Fruit fly (Drosophila melanogaster) whole organism, wandering third instar larva: ENCODE measurements around the gene firl.

Experiments
- Abd-B ChIP-seq: fragments of >200 bp; optimal IDR thresholded peaks from 2 replicates; lab custom pipeline; 2017; ENCODE audit warnings: missing biosample characterization, missing genetic modification characterization
- CG32264 ChIP-seq: fragments of 200-800 bp; sonication (Bioruptor generic); optimal IDR thresholded peaks from 2 replicates; lab custom pipeline; 2016; ENCODE audit warnings: missing biosample characterization, missing genetic modification characterization
- CG9705 ChIP-seq: fragments of 200-800 bp; sonication (Bioruptor generic); optimal IDR thresholded peaks from 2 replicates; lab custom pipeline; 2018; ENCODE audit warnings: missing biosample characterization, mild to moderate bottlenecking, missing genetic modification characterization
- CrebA ChIP-seq: fragments of 200-800 bp; sonication (Bioruptor generic); optimal IDR thresholded peaks from 2 replicates; lab custom pipeline; 2016; ENCODE audit warnings: missing biosample characterization, mild to moderate bottlenecking, missing genetic modification characterization, borderline replicate concordance
- Dfd ChIP-seq: fragments of >200 bp; optimal IDR thresholded peaks from 2 replicates; lab custom pipeline; 2017; ENCODE audit warnings: missing biosample characterization, missing genetic modification characterization
- Dif ChIP-seq: fragments of 200-275, 200-300 bp; sonication (Bioruptor generic); optimal IDR thresholded peaks from 2 replicates; lab custom pipeline; 2018; ENCODE audit warnings: missing biosample characterization, missing genetic modification characterization; ENCODE audit not compliant: partially characterized antibody
- GATAd ChIP-seq: sonication (Bioruptor generic); optimal IDR thresholded peaks from 2 replicates; lab custom pipeline; 2016; ENCODE audit warnings: missing biosample characterization, missing genetic modification characterization
- HLH106 ChIP-seq: fragments of 200-800 bp; optimal IDR thresholded peaks from 3 replicates; lab custom pipeline; 2019; ENCODE audit warnings: missing biosample characterization, mild to moderate bottlenecking, missing genetic modification characterization, moderate library complexity
- Hnf4 ChIP-seq: fragments of 200-800 bp; sonication (Bioruptor generic); optimal IDR thresholded peaks from 2 replicates; lab custom pipeline; 2016; ENCODE audit warnings: missing biosample characterization, mild to moderate bottlenecking, missing genetic modification characterization
- Hr78 ChIP-seq: fragments of >200 bp; optimal IDR thresholded peaks from 2 replicates; lab custom pipeline; 2017; ENCODE audit warnings: missing biosample characterization, missing genetic modification characterization
- Hr83 ChIP-seq: fragments of 200-300 bp; sonication (Bioruptor generic); optimal IDR thresholded peaks from 2 replicates; lab custom pipeline; 2016; ENCODE audit warnings: missing biosample characterization, mild to moderate bottlenecking, missing genetic modification characterization, moderate library complexity; ENCODE audit not compliant: poor library complexity, severe bottlenecking
- Jra ChIP-seq: sonication (Bioruptor generic); optimal IDR thresholded peaks from 2 replicates; lab custom pipeline; 2016; ENCODE audit warnings: missing biosample characterization, missing genetic modification characterization
- Mio ChIP-seq: sonication (Bioruptor generic); optimal IDR thresholded peaks from 2 replicates; lab custom pipeline; 2016; ENCODE audit warnings: missing biosample characterization, missing genetic modification characterization
- Myc ChIP-seq: fragments of >200 bp; optimal IDR thresholded peaks from 2 replicates; lab custom pipeline; 2017
- N ChIP-seq: fragments of >200 bp; optimal IDR thresholded peaks from 2 replicates; lab custom pipeline; 2018; ENCODE audit warnings: missing biosample characterization, missing external identifiers, missing genetic modification characterization
- OdsH ChIP-seq: fragments of 200-800 bp; sonication (Bioruptor generic); optimal IDR thresholded peaks from 2 replicates; lab custom pipeline; 2016; ENCODE audit warnings: missing biosample characterization, mild to moderate bottlenecking, missing genetic modification characterization
- Rel ChIP-seq, 2 experiments: fragments of 200-800 bp; sonication (Bioruptor generic) in 1 of 2; optimal IDR thresholded peaks; 2 replicates in 1 of 2; 3 replicates in 1 of 2; lab custom pipeline; 2016 to 2019; ENCODE audit warnings: mild to moderate bottlenecking in 2 of 2, missing biosample characterization in 2 of 2, missing genetic modification characterization in 2 of 2, moderate library complexity in 1 of 2
- Sp1 ChIP-seq: fragments of 200-800 bp; sonication (Bioruptor generic); optimal IDR thresholded peaks from 3 replicates; lab custom pipeline; 2019; ENCODE audit warnings: missing biosample characterization, mild to moderate bottlenecking, missing genetic modification characterization, moderate library complexity
- Vsx2 ChIP-seq: fragments of 200-300, 225-300 bp; sonication (Bioruptor generic); optimal IDR thresholded peaks from 2 replicates; lab custom pipeline; 2018; ENCODE audit warnings: missing biosample characterization, missing genetic modification characterization; ENCODE audit not compliant: partially characterized antibody
- br ChIP-seq: fragments of 200-800 bp; sonication (Bioruptor generic); optimal IDR thresholded peaks from 2 replicates; lab custom pipeline; 2016; ENCODE audit warnings: missing biosample characterization, missing genetic modification characterization
- brk ChIP-seq: fragments of 200-800 bp; sonication (Bioruptor generic); optimal IDR thresholded peaks from 2 replicates; lab custom pipeline; 2016; ENCODE audit warnings: missing biosample characterization, mild to moderate bottlenecking, missing genetic modification characterization
- dl ChIP-seq, 2 experiments: fragments of 175-275, 200-275 bp in 1 of 2; fragments of 200-275 bp in 1 of 2; sonication (Bioruptor generic); optimal IDR thresholded peaks; lab custom pipeline; 2018; ENCODE audit warnings: mild to moderate bottlenecking in 2 of 2, missing biosample characterization in 2 of 2, missing genetic modification characterization in 2 of 2, moderate library complexity in 2 of 2; ENCODE audit not compliant: partially characterized antibody in 2 of 2, insufficient read depth in 1 of 2
- dmrt93B ChIP-seq: fragments of 200-800 bp; sonication (Bioruptor generic); optimal IDR thresholded peaks from 2 replicates; lab custom pipeline; 2018; ENCODE audit warnings: missing biosample characterization, mild to moderate bottlenecking, missing genetic modification characterization
- dsf ChIP-seq: sonication (Bioruptor generic); optimal IDR thresholded peaks from 2 replicates; lab custom pipeline; 2016; ENCODE audit warnings: missing biosample characterization, missing genetic modification characterization, borderline replicate concordance
- ey ChIP-seq: fragments of 200-800 bp; sonication (Bioruptor generic); optimal IDR thresholded peaks from 2 replicates; lab custom pipeline; 2016; ENCODE audit warnings: missing biosample characterization, missing genetic modification characterization
- foxo ChIP-seq, 2 experiments: fragments of 200-800 bp; sonication (Bioruptor generic); optimal IDR thresholded peaks; 2 replicates in 1 of 2; 3 replicates in 1 of 2; lab custom pipeline; 2016 to 2017; ENCODE audit warnings: missing biosample characterization in 2 of 2, missing genetic modification characterization in 2 of 2
- fru ChIP-seq: fragments of 200-800 bp; sonication (Bioruptor generic); optimal IDR thresholded peaks from 3 replicates; lab custom pipeline; 2016; ENCODE audit warnings: missing biosample characterization, mild to moderate bottlenecking, missing genetic modification characterization
- h ChIP-seq: fragments of 200-800 bp; sonication (Bioruptor generic); optimal IDR thresholded peaks from 3 replicates; lab custom pipeline; 2016; ENCODE audit warnings: missing biosample characterization, mild to moderate bottlenecking, missing genetic modification characterization
- jim ChIP-seq: fragments of 175-275, 200-325 bp; sonication (Bioruptor generic); optimal IDR thresholded peaks from 2 replicates; lab custom pipeline; 2016; ENCODE audit warnings: missing biosample characterization, mild to moderate bottlenecking, missing genetic modification characterization
- lola ChIP-seq: fragments of >200 bp; optimal IDR thresholded peaks from 2 replicates; lab custom pipeline; 2017; ENCODE audit warnings: missing biosample characterization, missing genetic modification characterization
- pan ChIP-seq: fragments of >200 bp; optimal IDR thresholded peaks from 2 replicates; lab custom pipeline; 2017
- psq ChIP-seq: fragments of 200-800 bp; sonication (Bioruptor generic); optimal IDR thresholded peaks from 3 replicates; lab custom pipeline; 2017; ENCODE audit warnings: missing biosample characterization, mild to moderate bottlenecking, missing genetic modification characterization, moderate library complexity
- rgr ChIP-seq: fragments of 200-800 bp; sonication (Bioruptor generic); optimal IDR thresholded peaks from 3 replicates; lab custom pipeline; 2016; ENCODE audit warnings: missing biosample characterization, mild to moderate bottlenecking, missing genetic modification characterization
- sage ChIP-seq: fragments of 200-800 bp; sonication (Bioruptor generic); optimal IDR thresholded peaks from 2 replicates; lab custom pipeline; 2016; ENCODE audit warnings: missing biosample characterization, mild to moderate bottlenecking, missing genetic modification characterization
- sv ChIP-seq: fragments of 200-800 bp; sonication (Bioruptor generic); optimal IDR thresholded peaks from 3 replicates; lab custom pipeline; 2016; ENCODE audit warnings: missing biosample characterization, missing genetic modification characterization
- tai ChIP-seq: sonication (Bioruptor generic); optimal IDR thresholded peaks from 2 replicates; lab custom pipeline; 2016; ENCODE audit warnings: missing biosample characterization, missing genetic modification characterization
- usp ChIP-seq: fragments of >200 bp; optimal IDR thresholded peaks from 2 replicates; lab custom pipeline; 2017; ENCODE audit warnings: missing biosample characterization, missing genetic modification characterization
- woc ChIP-seq: sonication (Bioruptor generic); optimal IDR thresholded peaks from 2 replicates; lab custom pipeline; 2016; ENCODE audit warnings: missing biosample characterization, mild to moderate bottlenecking, missing genetic modification characterization

The firl gene

dm6 chr2L:12027435-12027834 lies 39.1 kb downstream of the firl start, which contains the start of gene dmGlut:
TSS of gene dmGlut (plus strand) at chr2L:12027438.
- no peak for TF ChIP-seq Dif (GFP tag; lab: Kevin White, UChicago)
- TF ChIP-seq Dfd = no peak
- no peak for TF ChIP-seq fru (GFP tag; lab: Kevin White, UChicago)
- no peak for TF ChIP-seq CG32264 (GFP tag; lab: Kevin White, UChicago)
- TF ChIP-seq Mio = no peak
- TF ChIP-seq rgr (GFP tag; lab: Kevin White, UChicago) = no peak
- no peak for TF ChIP-seq OdsH (GFP tag; lab: Kevin White, UChicago)
- TF ChIP-seq lola (GFP tag; lab: Kevin White, UChicago) = no peak
- no peak for TF ChIP-seq CrebA (GFP tag; lab: Kevin White, UChicago)
- no peak for TF ChIP-seq ey
- TF ChIP-seq psq (GFP tag; lab: Kevin White, UChicago) = no peak
- TF ChIP-seq jim = no peak
- TF ChIP-seq h (GFP tag; lab: Kevin White, UChicago) = no peak
- TF ChIP-seq woc (GFP tag; lab: Kevin White, UChicago) = no peak
- TF ChIP-seq tai (GFP tag; lab: Kevin White, UChicago) = no peak
- no peak for TF ChIP-seq Hr78 (GFP tag; lab: Kevin White, UChicago)

DNA sequence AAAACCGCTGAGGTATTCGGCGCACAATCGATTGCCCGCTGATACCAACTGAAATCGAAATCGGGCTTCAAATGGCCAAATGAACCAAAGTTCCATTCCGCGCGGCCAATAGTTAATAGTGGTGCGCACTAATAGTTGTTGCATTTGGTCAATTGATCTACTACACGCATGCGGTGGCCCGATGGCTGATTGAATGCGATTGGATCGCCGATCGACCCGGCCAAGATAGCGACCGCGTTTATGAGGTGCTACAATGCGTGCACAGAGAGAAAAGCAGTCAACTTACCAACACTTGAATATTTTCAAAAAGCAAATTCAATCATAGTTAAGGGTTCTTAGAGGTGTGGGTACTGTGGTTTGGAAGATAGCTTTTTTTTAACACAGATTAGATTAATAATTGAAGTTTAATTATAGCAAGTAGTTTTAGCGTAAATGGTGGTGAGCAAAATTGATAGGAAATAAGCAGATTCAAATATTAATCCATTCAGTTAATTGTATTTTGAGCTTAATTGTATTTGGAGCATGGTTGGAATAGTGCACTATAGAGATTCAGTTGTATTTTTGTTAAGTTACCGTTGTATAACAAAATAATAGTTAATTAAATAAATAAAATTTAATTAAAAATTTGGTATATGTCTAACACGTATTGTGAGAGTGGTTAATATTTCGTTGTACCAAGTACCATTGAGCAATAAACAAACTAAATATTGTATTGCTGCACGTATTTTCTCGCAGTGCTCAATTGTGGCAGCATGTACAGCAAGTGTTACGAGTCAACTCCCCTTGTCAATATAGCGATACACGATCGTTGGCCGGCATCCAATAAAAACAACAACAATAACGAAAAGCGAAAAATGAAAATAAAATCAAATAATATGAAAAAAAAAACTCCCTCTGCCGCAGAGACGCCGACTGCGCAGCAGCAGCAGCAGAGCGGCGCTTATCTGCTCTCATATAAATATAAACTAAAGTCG lies 39.8 kb downstream of the firl start:
- TF ChIP-seq Hnf4 (GFP tag; lab: Kevin White, UChicago) (peak; percentile 62), lola (GFP tag; lab: Kevin White, UChicago) (no peak), rgr (GFP tag; lab: Kevin White, UChicago) (peak; percentile 70), Hr83 (GFP tag; lab: Kevin White, UChicago) (no peak), br (peak; percentile 61), Mio (no peak), Vsx2 (GFP tag; lab: Kevin White, UChicago) (peak; percentile 31), usp (GFP tag; lab: Kevin White, UChicago) (no peak), HLH106 (tag; lab: Kevin White, UChicago) (peak; percentile 76), foxo (GFP tag; optimal IDR thresholded peaks at IDR 0.05; lab: Kevin White, UChicago) (peak in 1 of 2 experiments; percentile 77), CG32264 (GFP tag; lab: Kevin White, UChicago) (peak; percentile 2), GATAd (GFP tag; lab: Kevin White, UChicago) (no peak), Rel (GFP tag; optimal IDR thresholded peaks at IDR 0.05; lab: Kevin White, UChicago) (no peak), Rel (tag; optimal IDR thresholded peaks at IDR 0.05; lab: Kevin White, UChicago) (peak; percentile 29), N (no peak), ey (peak; percentile 68), dsf (no peak), pan (no peak), Dif (GFP tag; lab: Kevin White, UChicago) (no peak), h (GFP tag; lab: Kevin White, UChicago) (peak; percentile 36), psq (GFP tag; lab: Kevin White, UChicago) (peak; percentile 68), sage (GFP tag; lab: Kevin White, UChicago) (peak; percentile 3), Jra (no peak), dl (GFP tag; optimal IDR thresholded peaks at IDR 0.05; lab: Kevin White, UChicago; ENCODE audit: insufficient read depth in 1 of 2, partially characterized antibody in 2 of 2) (no peak), Sp1 (GFP tag; lab: Kevin White, UChicago) (peak; percentile 78), tai (GFP tag; lab: Kevin White, UChicago) (no peak), CrebA (GFP tag; lab: Kevin White, UChicago) (no peak), Abd-B (GFP tag; lab: Kevin White, UChicago) (no peak), woc (GFP tag; lab: Kevin White, UChicago) (peak; percentile 2), OdsH (GFP tag; lab: Kevin White, UChicago) (peak; percentile 59), dmrt93B (peak; percentile 72), jim (no peak), sv (GFP tag; lab: Kevin White, UChicago) (peak; percentile 3), fru (GFP tag; lab: Kevin White, UChicago) (peak; percentile 56), Hr78 (GFP tag; lab: Kevin White, UChicago) (no peak), Dfd (no peak), CG9705 (peak; percentile 35), brk (GFP tag; lab: Kevin White, UChicago) (peak; percentile 41), Myc (lab: Kevin White, UChicago) (no peak)
